Worm (Caenorhabditis elegans) whole organism, L1 larva: Measurements from ENCODE around the gene srd-58.

Experiments
- C04F5.9 ChIP-seq: sonication (generic microtip); optimal IDR thresholded peaks from 2 replicates; lab custom pipeline; 2016; ENCODE audit warnings: missing genetic modification characterization, missing compliant biosample characterization
- C16A3.4 ChIP-seq: fragments of 150-350 bp; optimal IDR thresholded peaks from 2 replicates; lab custom pipeline; 2014; ENCODE audit warnings: missing biosample characterization, missing genetic modification characterization
- C34B4.2 ChIP-seq: sonication (generic microtip); optimal IDR thresholded peaks from 2 replicates; lab custom pipeline; 2017; ENCODE audit warnings: mild to moderate bottlenecking, missing genetic modification characterization, missing compliant biosample characterization
- aha-1 ChIP-seq: fragments of 150-350 bp; optimal IDR thresholded peaks from 2 replicates; lab custom pipeline; 2014; ENCODE audit warnings: missing biosample characterization, missing genetic modification characterization
- ama-1 ChIP-seq: fragments of 150-350 bp; optimal IDR thresholded peaks from 2 replicates; lab custom pipeline; 2014
- ceh-82 ChIP-seq, 3 experiments: fragments of 150-350 bp in 1 of 3; sonication (generic microtip) in 2 of 3; optimal IDR thresholded peaks; 2 replicates each; lab custom pipeline; 2014 to 2017; ENCODE audit warnings: missing biosample characterization in 3 of 3, missing genetic modification characterization in 3 of 3
- ceh-88 ChIP-seq: fragments of 200-800 bp; sonication (Bioruptor generic); IDR thresholded peaks from 2 replicates; pipeline ENCODE4 v1.3.6; 2022; ENCODE audit warnings: missing genetic modification characterization, missing compliant biosample characterization
- fkh-10 ChIP-seq: sonication (generic microtip); optimal IDR thresholded peaks from 2 replicates; lab custom pipeline; 2017; ENCODE audit warnings: missing biosample characterization, missing genetic modification reagents, missing genetic modification characterization
- fos-1 ChIP-seq: fragments of 150-350 bp; optimal IDR thresholded peaks from 2 replicates; lab custom pipeline; 2014; ENCODE audit warnings: missing biosample characterization, missing genetic modification characterization
- hlh-17 ChIP-seq: fragments of 200-800 bp; sonication (Bioruptor generic); optimal IDR thresholded peaks from 2 replicates; lab custom pipeline; 2018; ENCODE audit warnings: missing genetic modification characterization, mild to moderate bottlenecking, missing compliant biosample characterization, moderate library complexity, borderline replicate concordance
- nhr-12 ChIP-seq: sonication (generic microtip); optimal IDR thresholded peaks from 2 replicates; lab custom pipeline; 2017; ENCODE audit warnings: missing biosample characterization, missing genetic modification characterization
- nhr-19 ChIP-seq: fragments of 200-800 bp; sonication (Bioruptor generic); conservative IDR thresholded peaks from 2 replicates; pipeline ENCODE4 v1.3.6; 2022; ENCODE audit warnings: missing genetic modification characterization, missing compliant biosample characterization
- nhr-76 ChIP-seq: sonication (generic microtip); optimal IDR thresholded peaks from 2 replicates; lab custom pipeline; 2017; ENCODE audit warnings: missing biosample characterization, missing genetic modification characterization
- tbx-2 ChIP-seq: sonication (generic microtip); optimal IDR thresholded peaks from 2 replicates; lab custom pipeline; 2016; ENCODE audit warnings: missing genetic modification characterization, missing compliant biosample characterization

DNA sequence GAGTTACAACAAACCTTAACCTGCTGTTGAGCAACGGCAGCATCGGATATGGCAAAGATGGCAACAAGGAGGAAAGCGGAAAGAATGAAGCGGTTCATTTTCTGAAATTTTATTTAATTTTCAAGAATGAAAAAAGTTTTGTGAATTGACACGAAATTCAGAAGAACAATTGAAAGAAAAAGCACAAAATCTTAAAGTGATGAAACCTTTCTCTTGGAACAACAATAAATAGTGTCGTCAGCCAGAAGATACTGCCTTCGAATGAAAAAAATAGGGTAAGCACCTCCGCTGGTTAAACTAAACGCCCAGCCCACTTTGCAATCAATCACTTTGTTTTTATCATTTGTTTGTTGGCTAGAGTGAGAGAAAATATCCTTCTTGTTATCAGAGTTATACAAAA, 7.2 kb upstream of the srd-58 start, which contains the start of gene E04F6.9:
- TF ChIP-seq C34B4.2 (tag; lab: Kevin White, UChicago), result no peak
- TF ChIP-seq fos-1 (tag; lab: Kevin White, UChicago), result no peak
- no peak for TF ChIP-seq C04F5.9 (tag; lab: Kevin White, UChicago)
- TF ChIP-seq ceh-82 (tag; optimal IDR thresholded peaks at IDR 0.05; lab: Kevin White, UChicago), result no peak
- no peak for TF ChIP-seq C16A3.4 (tag; lab: Kevin White, UChicago)
- no peak for TF ChIP-seq hlh-17 (GFP tag; lab: Kevin White, UChicago)
- TF ChIP-seq nhr-76 (tag; lab: Kevin White, UChicago), result no peak
- no peak for TF ChIP-seq nhr-12 (tag; lab: Kevin White, UChicago)
- no peak for TF ChIP-seq ceh-88 (GFP tag; lab: Robert Waterston, UW)
- TF ChIP-seq ama-1 (lab: Kevin White, UChicago), result no peak
- no peak for TF ChIP-seq fkh-10 (GFP tag; lab: Kevin White, UChicago)
- no peak for TF ChIP-seq aha-1 (tag; lab: Kevin White, UChicago)
- TF ChIP-seq tbx-2 (tag; lab: Kevin White, UChicago), result no peak
- no peak for TF ChIP-seq nhr-19
